Worm (Caenorhabditis elegans) whole organism, L4/young adult: ENCODE measurements around the gene F17E9.15.

Source experiments
- dao-5 ChIP-seq: sonication (generic microtip); optimal IDR thresholded peaks from 2 replicates; lab custom pipeline; 2016; ENCODE audit warnings: missing genotype, missing genetic modification characterization, moderate library complexity, missing compliant biosample characterization
- him-1 ChIP-seq: sonication (generic microtip); optimal IDR thresholded peaks from 2 replicates; lab custom pipeline; 2016; ENCODE audit warnings: missing genotype, missing genetic modification reagents, missing genetic modification characterization, missing compliant biosample characterization

DNA sequence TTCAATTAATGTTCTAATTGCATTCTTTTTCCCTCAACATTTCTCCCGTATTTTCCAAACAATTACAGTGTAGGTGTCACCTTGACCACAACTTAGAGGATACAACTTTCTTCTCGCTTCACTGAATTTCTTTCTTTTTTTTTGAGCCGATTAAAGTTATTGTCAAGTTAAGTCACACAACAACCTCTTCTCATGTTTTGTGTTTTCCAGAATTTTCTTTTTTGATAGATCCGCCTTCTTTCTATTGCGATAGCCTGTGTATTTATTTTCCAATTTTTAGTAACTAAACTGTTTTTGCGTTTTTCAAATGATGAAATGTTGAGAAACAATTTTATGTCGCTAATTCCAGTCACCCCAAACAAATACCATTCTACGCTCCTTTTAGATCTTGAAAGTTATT, 21.6 kb upstream of the F17E9.15 start, which contains the start of gene F35H10.3:
- no peak for TF ChIP-seq him-1 (tag; lab: Kevin White, UChicago)
- TF ChIP-seq dao-5 (tag; lab: Kevin White, UChicago) = no peak
